Fruit fly (Drosophila melanogaster) whole organism, embryonic: Measurements from ENCODE around the gene Mco4.

Source experiments
- CG17802 ChIP-seq: fragments of 200-800 bp; sonication (Bioruptor generic); optimal IDR thresholded peaks from 2 replicates; lab custom pipeline; 2018; ENCODE audit warnings: missing biosample characterization, mild to moderate bottlenecking, missing genetic modification characterization, moderate library complexity
- CG43689 ChIP-seq: fragments of 200-800 bp; sonication (Bioruptor generic); IDR thresholded peaks from 2 replicates; pipeline ENCODE4 v1.3.6; 2022; ENCODE audit warnings: missing biosample characterization, missing genetic modification characterization
- jigr1 ChIP-seq: fragments of 200-800 bp; sonication (Bioruptor generic); IDR thresholded peaks from 3 replicates; pipeline ENCODE4 v1.3.6; 2022; ENCODE audit warnings: missing biosample characterization, missing genetic modification characterization
- usp ChIP-seq: fragments of >200 bp; optimal IDR thresholded peaks from 2 replicates; lab custom pipeline; 2017; ENCODE audit warnings: missing biosample characterization, missing genetic modification characterization
- zf30C ChIP-seq: fragments of 200-800 bp; sonication (Bioruptor generic); optimal IDR thresholded peaks from 3 replicates; lab custom pipeline; 2018; ENCODE audit warnings: missing biosample characterization, mild to moderate bottlenecking, missing genetic modification characterization

DNA sequence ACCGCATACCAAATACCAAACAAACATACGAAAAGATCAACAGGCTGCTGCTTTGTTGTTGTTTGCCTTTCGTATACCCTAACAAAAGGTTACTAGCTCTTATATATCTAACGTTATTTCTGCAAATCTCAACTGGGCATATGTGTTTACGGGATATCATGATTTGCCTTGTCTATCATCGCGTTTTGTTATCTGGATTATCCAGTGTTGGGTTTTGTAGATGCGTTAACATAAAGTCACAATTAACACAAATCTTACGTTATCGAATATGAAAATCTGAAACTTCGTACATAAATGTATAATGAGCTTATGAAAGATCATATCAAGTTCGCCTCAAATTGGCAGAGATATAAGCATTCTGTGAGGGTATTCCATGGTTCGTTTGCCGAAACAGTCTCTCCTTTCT lies 25.7 kb downstream of the Mco4 start:
- no peak for TF ChIP-seq CG43689
- TF ChIP-seq jigr1, result no peak
- TF ChIP-seq CG17802 (tag; lab: Kevin White, UChicago), result no peak
- no peak for TF ChIP-seq usp (GFP tag; lab: Kevin White, UChicago)
- TF ChIP-seq zf30C (GFP tag; lab: Kevin White, UChicago), result no peak
